Worm (Caenorhabditis elegans): ENCODE results near the gene F15B9.10.

Gene F15B9.10

ce11 chrV:13008825-13009224 is at the start of gene F15B9.10:
Gene F15B9.10, minus strand, starts transcription at chrV:13008925.
- TF ChIP-seq dao-5 (tag; optimal IDR thresholded peaks at IDR 0.05): no peak
- TF ChIP-seq W03F9.2 (tag; optimal IDR thresholded peaks at IDR 0.05): no peak
- no peak for TF ChIP-seq him-1 (tag; optimal IDR thresholded peaks at IDR 0.05)

- TF ChIP-seq W03F9.2 (tag; optimal IDR thresholded peaks at IDR 0.05): no peak
- no peak for TF ChIP-seq him-1 (tag; optimal IDR thresholded peaks at IDR 0.05)
- TF ChIP-seq dao-5 (tag; optimal IDR thresholded peaks at IDR 0.05): no peak
Measured at ce11 chrV:13053635-13054034, 44.9 kb upstream of the F15B9.10 start, which contains the start of gene srr-1. Gene srr-1, minus strand, starts transcription at chrV:13053735.

ce11 chrV:13049149-13049610 is 40.5 kb upstream of the F15B9.10 start, which contains the start of gene W07G4.8:
Gene W07G4.8, minus strand, starts transcription at chrV:13049560.
- TF ChIP-seq dao-5 (tag; optimal IDR thresholded peaks at IDR 0.05) (no peak), W03F9.2 (tag; optimal IDR thresholded peaks at IDR 0.05) (no peak), him-1 (tag; optimal IDR thresholded peaks at IDR 0.05) (no peak)

- TF ChIP-seq him-1 (tag; optimal IDR thresholded peaks at IDR 0.05): no peak
- TF ChIP-seq dao-5 (tag; optimal IDR thresholded peaks at IDR 0.05): no peak
- TF ChIP-seq W03F9.2 (tag; optimal IDR thresholded peaks at IDR 0.05): no peak
Measured at ce11 chrV:13047574-13048030, 38.9 kb upstream of the F15B9.10 start, which contains the start of gene W07G4.5. Gene W07G4.5, plus strand, starts transcription at chrV:13047980.

- TF ChIP-seq dao-5 (tag; optimal IDR thresholded peaks at IDR 0.05) (no peak), W03F9.2 (tag; optimal IDR thresholded peaks at IDR 0.05) (no peak), him-1 (tag; optimal IDR thresholded peaks at IDR 0.05) (no peak)
Measured at ce11 chrV:13046125-13047123, 37.7 kb upstream of the F15B9.10 start.

ce11 chrV:13045017-13045416 is 36.3 kb upstream of the F15B9.10 start:
- TF ChIP-seq him-1 (tag; optimal IDR thresholded peaks at IDR 0.05) (no peak), dao-5 (tag; optimal IDR thresholded peaks at IDR 0.05) (no peak), W03F9.2 (tag; optimal IDR thresholded peaks at IDR 0.05) (no peak)

ce11 chrV:13043832-13044521 is 35.3 kb upstream of the F15B9.10 start:
- no peak for TF ChIP-seq dao-5 (tag; optimal IDR thresholded peaks at IDR 0.05)
- no peak for TF ChIP-seq W03F9.2 (tag; optimal IDR thresholded peaks at IDR 0.05)
- no peak for TF ChIP-seq him-1 (tag; optimal IDR thresholded peaks at IDR 0.05)

ce11 chrV:13043195-13043762 is 34.6 kb upstream of the F15B9.10 start, which contains the start of gene lap-2:
Gene lap-2, plus strand, starts transcription at chrV:13043712.
- TF ChIP-seq him-1 (tag; optimal IDR thresholded peaks at IDR 0.05) (no peak), W03F9.2 (tag; optimal IDR thresholded peaks at IDR 0.05) (no peak), dao-5 (tag; optimal IDR thresholded peaks at IDR 0.05) (no peak)

ce11 chrV:13041666-13042065 is 32.9 kb upstream of the F15B9.10 start, which contains the start of gene scyl-1:
Gene scyl-1, minus strand, starts transcription at chrV:13041721.
- TF ChIP-seq dao-5 (tag; optimal IDR thresholded peaks at IDR 0.05) (no peak), W03F9.2 (tag; optimal IDR thresholded peaks at IDR 0.05) (no peak), him-1 (tag; optimal IDR thresholded peaks at IDR 0.05) (no peak)

- TF ChIP-seq W03F9.2 (tag; optimal IDR thresholded peaks at IDR 0.05): no peak
- TF ChIP-seq him-1 (tag; optimal IDR thresholded peaks at IDR 0.05): no peak
- no peak for TF ChIP-seq dao-5 (tag; optimal IDR thresholded peaks at IDR 0.05)
Measured at ce11 chrV:13036466-13036865, 27.7 kb upstream of the F15B9.10 start, which contains the start of gene W07G4.2. Gene W07G4.2, minus strand, starts transcription at chrV:13036566.

ce11 chrV:13034604-13035003 is 25.9 kb upstream of the F15B9.10 start, which contains the start of gene W07G4.7:
Gene W07G4.7, minus strand, starts transcription at chrV:13034704.
- no peak for TF ChIP-seq dao-5 (tag; optimal IDR thresholded peaks at IDR 0.05)
- TF ChIP-seq W03F9.2 (tag; optimal IDR thresholded peaks at IDR 0.05): no peak
- no peak for TF ChIP-seq him-1 (tag; optimal IDR thresholded peaks at IDR 0.05)

ce11 chrV:13033223-13033622 is 24.5 kb upstream of the F15B9.10 start, which contains the start of gene W07G4.1:
Gene W07G4.1, plus strand, starts transcription at chrV:13033523.
- TF ChIP-seq W03F9.2 (tag; optimal IDR thresholded peaks at IDR 0.05) (no peak), dao-5 (tag; optimal IDR thresholded peaks at IDR 0.05) (no peak), him-1 (tag; optimal IDR thresholded peaks at IDR 0.05) (no peak)

ce11 chrV:13028871-13029270 is 20.1 kb upstream of the F15B9.10 start:
- TF ChIP-seq W03F9.2 (tag; optimal IDR thresholded peaks at IDR 0.05): no peak
- no peak for TF ChIP-seq dao-5 (tag; optimal IDR thresholded peaks at IDR 0.05)
- no peak for TF ChIP-seq him-1 (tag; optimal IDR thresholded peaks at IDR 0.05)
